Fruit fly (Drosophila melanogaster): ENCODE data around the gene SmB.

Gene SmB

DNA sequence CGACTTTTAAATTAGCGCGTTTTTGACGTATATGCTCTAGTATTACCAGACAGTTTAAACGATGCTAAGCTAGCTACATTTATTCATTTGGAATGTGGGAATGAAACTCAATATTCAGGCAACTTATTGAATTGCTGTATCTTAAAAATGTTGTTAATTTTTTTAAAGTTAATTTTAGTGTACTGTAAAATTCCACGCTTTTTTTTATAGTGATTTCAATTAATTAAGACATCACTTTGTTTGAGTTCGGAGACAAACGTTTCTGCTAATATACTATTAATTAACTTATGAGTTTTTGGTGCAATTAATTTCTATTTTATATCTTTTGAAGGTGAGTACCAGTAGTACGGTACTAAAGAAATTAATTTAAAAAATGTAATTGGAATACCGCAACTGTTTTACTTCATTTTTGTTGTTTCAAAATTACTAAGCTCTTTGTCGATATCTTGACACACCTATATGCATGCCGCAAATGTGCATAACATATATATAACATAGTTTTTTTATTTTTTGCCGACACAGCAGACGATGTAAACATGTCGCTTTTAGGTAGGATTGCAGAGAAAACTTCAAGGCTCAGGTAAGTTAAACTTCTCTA is 40.1 kb downstream of the SmB start, which contains the start of the genes Cdk1 and mRpS7 (continued):
- peak; percentile 49 for TF ChIP-seq fru (GFP tag; optimal IDR thresholded peaks at IDR 0.05)

DNA sequence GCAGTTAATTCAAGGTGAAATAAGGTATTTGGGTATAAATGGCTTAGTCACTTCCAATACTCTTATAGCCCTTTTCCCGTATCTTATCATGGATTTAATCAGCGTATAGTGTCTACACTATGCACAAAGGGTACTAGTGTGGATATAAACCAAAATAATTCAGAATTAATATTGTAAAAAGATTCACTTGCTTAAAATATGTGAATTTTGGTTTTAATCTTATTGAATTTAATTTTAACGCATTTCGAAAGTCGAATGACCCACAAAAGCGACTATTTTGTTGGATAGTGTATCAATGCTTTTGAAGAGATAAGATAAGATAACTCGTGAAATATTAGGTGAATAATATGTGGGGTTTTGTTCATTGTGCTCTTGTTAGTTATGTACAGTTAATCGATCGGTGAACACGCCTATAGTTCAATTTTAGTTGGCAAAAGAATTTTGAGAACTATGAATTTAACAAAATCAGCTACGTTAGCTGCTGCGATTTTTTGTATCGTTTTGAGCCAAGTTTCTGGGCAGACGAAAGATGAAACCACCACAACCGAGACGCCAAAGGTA is 44.5 kb downstream of the SmB start, which contains the start of gene CG5096:
Gene CG5096 (plus strand): TSS at position 374 of the 561 bp plus-strand sequence.
- TF ChIP-seq sv (GFP tag; optimal IDR thresholded peaks at IDR 0.05) (peak; percentile 77), ey (GFP tag; optimal IDR thresholded peaks at IDR 0.05) (peak; percentile 80), psq (GFP tag; optimal IDR thresholded peaks at IDR 0.05) (peak; percentile 59), HLH106 (tag; optimal IDR thresholded peaks at IDR 0.05) (peak; percentile 74), h (GFP tag; optimal IDR thresholded peaks at IDR 0.05) (peak; percentile 91), woc (GFP tag; optimal IDR thresholded peaks at IDR 0.05) (peak; percentile 56), Rel (GFP tag; optimal IDR thresholded peaks at IDR 0.05) (no peak), Rel (tag; optimal IDR thresholded peaks at IDR 0.05) (peak; percentile 96), CG9705 (GFP tag; optimal IDR thresholded peaks at IDR 0.05) (no peak), brk (GFP tag; optimal IDR thresholded peaks at IDR 0.05) (peak; percentile 69), sage (GFP tag; optimal IDR thresholded peaks at IDR 0.05) (peak; percentile 38), fru (GFP tag; optimal IDR thresholded peaks at IDR 0.05) (peak; percentile 90), Hnf4 (GFP tag; optimal IDR thresholded peaks at IDR 0.05) (peak; percentile 67), Jra (GFP tag; optimal IDR thresholded peaks at IDR 0.05) (peak; percentile 31), foxo (GFP tag; optimal IDR thresholded peaks at IDR 0.05) (peak; percentile 49 to 87), CG32264 (GFP tag; optimal IDR thresholded peaks at IDR 0.05) (peak; percentile 33), CrebA (GFP tag; optimal IDR thresholded peaks at IDR 0.05; ENCODE audit: borderline replicate concordance) (no peak), OdsH (GFP tag; optimal IDR thresholded peaks at IDR 0.05) (peak; percentile 84), Sp1 (GFP tag; optimal IDR thresholded peaks at IDR 0.05) (peak; percentile 80), rgr (GFP tag; optimal IDR thresholded peaks at IDR 0.05) (peak; percentile 85), Abd-B (GFP tag; optimal IDR thresholded peaks at IDR 0.05) (no peak), dl (GFP tag; optimal IDR thresholded peaks at IDR 0.05; ENCODE audit: insufficient read depth in 1 of 2, partially characterized antibody in 2 of 2) (no peak), Dif (GFP tag; optimal IDR thresholded peaks at IDR 0.05; ENCODE audit: partially characterized antibody) (no peak), br (GFP tag; optimal IDR thresholded peaks at IDR 0.05) (no peak), tai (GFP tag; optimal IDR thresholded peaks at IDR 0.05) (peak; percentile 11), dsf (GFP tag; optimal IDR thresholded peaks at IDR 0.05; ENCODE audit: borderline replicate concordance) (peak; percentile 4)

- TF ChIP-seq ey (GFP tag; optimal IDR thresholded peaks at IDR 0.05) (no peak), h (GFP tag; optimal IDR thresholded peaks at IDR 0.05) (no peak), Rel (GFP tag; optimal IDR thresholded peaks at IDR 0.05) (no peak), Rel (tag; optimal IDR thresholded peaks at IDR 0.05) (peak; percentile 1), Dif (GFP tag; optimal IDR thresholded peaks at IDR 0.05; ENCODE audit: partially characterized antibody) (no peak), Hr78 (GFP tag; optimal IDR thresholded peaks at IDR 0.05) (no peak), Hr83 (GFP tag; optimal IDR thresholded peaks at IDR 0.05; ENCODE audit: poor library complexity, severe bottlenecking) (no peak), psq (GFP tag; optimal IDR thresholded peaks at IDR 0.05) (no peak)
These were observed 46.6 kb downstream of the SmB start, which contains the start of gene gny for dm6 chr2L:10379865-10380264. TSS of gene gny (plus strand) at chr2L:10380103.

- no peak for TF ChIP-seq Jra (GFP tag; optimal IDR thresholded peaks at IDR 0.05)
- no peak for TF ChIP-seq brk (GFP tag; optimal IDR thresholded peaks at IDR 0.05)
- no peak for TF ChIP-seq Rel (GFP tag; optimal IDR thresholded peaks at IDR 0.05)
- TF ChIP-seq Rel (tag; optimal IDR thresholded peaks at IDR 0.05): no peak
- no peak for TF ChIP-seq Mio (GFP tag; optimal IDR thresholded peaks at IDR 0.05)
- no peak for TF ChIP-seq lola (GFP tag; optimal IDR thresholded peaks at IDR 0.05)
- no peak for TF ChIP-seq tai (GFP tag; optimal IDR thresholded peaks at IDR 0.05)
- no peak for TF ChIP-seq Sp1 (GFP tag; optimal IDR thresholded peaks at IDR 0.05)
- TF ChIP-seq CG32264 (GFP tag; optimal IDR thresholded peaks at IDR 0.05): no peak
- TF ChIP-seq GATAd (GFP tag; optimal IDR thresholded peaks at IDR 0.05): no peak
- TF ChIP-seq Hr78 (GFP tag; optimal IDR thresholded peaks at IDR 0.05): no peak
- no peak for TF ChIP-seq HLH106 (tag; optimal IDR thresholded peaks at IDR 0.05)
- no peak for TF ChIP-seq Dif (GFP tag; optimal IDR thresholded peaks at IDR 0.05; ENCODE audit: partially characterized antibody)
- TF ChIP-seq dsf (GFP tag; optimal IDR thresholded peaks at IDR 0.05; ENCODE audit: borderline replicate concordance): no peak
- TF ChIP-seq usp (GFP tag; optimal IDR thresholded peaks at IDR 0.05): no peak
- no peak for TF ChIP-seq psq (GFP tag; optimal IDR thresholded peaks at IDR 0.05)
- TF ChIP-seq dl (GFP tag; optimal IDR thresholded peaks at IDR 0.05; ENCODE audit: insufficient read depth in 1 of 2, partially characterized antibody in 2 of 2): no peak
These were observed 47.8 kb downstream of the SmB start for dm6 chr2L:10378631-10379030.

Measured in whole organism, wandering third instar larva.